Worm (Caenorhabditis elegans): Measurements from ENCODE around the gene smcr-8.

DNA sequence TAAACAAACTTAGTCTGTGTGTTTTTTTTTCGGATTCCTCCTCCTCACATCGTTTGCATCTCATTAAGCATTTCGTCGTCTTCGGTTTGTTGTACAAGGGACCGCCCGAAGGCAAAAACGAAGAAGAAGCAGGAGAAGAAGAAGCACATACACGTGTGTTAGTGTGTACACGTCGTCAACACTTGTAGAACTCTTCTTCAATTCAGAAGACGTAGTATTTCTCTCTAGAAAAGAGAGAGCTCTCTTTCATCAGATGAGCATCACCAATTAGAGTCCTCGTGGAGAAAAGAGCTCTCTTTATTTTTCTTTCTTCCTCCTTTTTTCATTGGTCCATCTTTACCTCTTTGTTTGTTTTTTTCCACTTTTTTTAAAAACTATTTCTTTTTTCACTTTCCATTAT is 31.0 kb upstream of the smcr-8 start:
- TF ChIP-seq med-1 (GFP tag; optimal IDR thresholded peaks at IDR 0.05; ENCODE audit: insufficient read depth) (no peak), T22C8.4 (GFP tag; IDR thresholded peaks at IDR 0.05) (no peak)
